Worm (Caenorhabditis elegans) whole organism, midembryonic: ENCODE data around the gene srw-85.

Experiments used
- T22C8.4 ChIP-seq: fragments of 200-800 bp; sonication (Bioruptor generic); IDR thresholded peaks from 2 replicates; pipeline ENCODE4 v1.3.6; 2022; ENCODE audit warnings: missing genetic modification characterization, missing compliant biosample characterization
- cog-1 ChIP-seq: sonication (generic microtip); optimal IDR thresholded peaks from 2 replicates; lab custom pipeline; 2016; ENCODE audit warnings: missing genetic modification characterization, missing compliant biosample characterization
- flt-1 ChIP-seq: fragments of 200-800 bp; sonication (Bioruptor generic); IDR thresholded peaks from 2 replicates; pipeline ENCODE4 v1.3.6; 2022; ENCODE audit warnings: missing genetic modification characterization, missing compliant biosample characterization
- klf-2 ChIP-seq: fragments of 200-800 bp; sonication (Bioruptor generic); conservative IDR thresholded peaks from 2 replicates; pipeline ENCODE4 v1.3.6; 2022; ENCODE audit warnings: missing genetic modification reagents, missing genetic modification characterization, missing compliant biosample characterization
- med-1 ChIP-seq: sonication (generic microtip); optimal IDR thresholded peaks from 2 replicates; lab custom pipeline; 2017; ENCODE audit warnings: missing genetic modification characterization, mild to moderate bottlenecking, missing compliant biosample characterization, antibody characterized with exemption, missing genetic modification reagents; ENCODE audit not compliant: insufficient read depth
- ztf-29 ChIP-seq: fragments of 200-800 bp; sonication (Bioruptor generic); IDR thresholded peaks from 2 replicates; pipeline ENCODE4 v1.3.6; 2022; ENCODE audit warnings: missing genetic modification reagents, missing genetic modification characterization, missing compliant biosample characterization

ce11 chrV:19473842-19474514 lies 43.0 kb upstream of the srw-85 start, which contains the start of gene Y43F8B.10:
- TF ChIP-seq T22C8.4 (GFP tag; lab: Robert Waterston, UW) (no peak), ztf-29 (GFP tag; lab: Robert Waterston, UW) (no peak), klf-2 (GFP tag; lab: Robert Waterston, UW) (no peak), flt-1 (GFP tag; lab: Robert Waterston, UW) (no peak), med-1 (no peak), cog-1 (tag; lab: Kevin White, UChicago) (no peak)
